Fruit fly (Drosophila melanogaster): ENCODE data around the gene cyc.

cyc gene

dm6 chr3L:19793438-19793998 is 22.2 kb downstream of the cyc start, which contains the start of the genes CG42637, Gyc76C and SREBP (continued):
- TF ChIP-seq Oaz (GFP tag; IDR thresholded peaks at IDR 0.05), result no peak
- TF ChIP-seq CG13424 (tag; optimal IDR thresholded peaks at IDR 0.05), result no peak
- TF ChIP-seq CG10431 (GFP tag; optimal IDR thresholded peaks at IDR 0.05), result peak; percentile 4
- TF ChIP-seq Ravus (GFP tag; IDR thresholded peaks at IDR 0.05), result no peak
- no peak for TF ChIP-seq CG32532 (GFP tag; IDR thresholded peaks at IDR 0.05)
- TF ChIP-seq CG33213 (GFP tag; optimal IDR thresholded peaks at IDR 0.05), result peak; percentile 82
- peak; percentile 32 for TF ChIP-seq grau (tag; optimal IDR thresholded peaks at IDR 0.05)
- no peak for TF ChIP-seq NfI (GFP tag; optimal IDR thresholded peaks at IDR 0.05)
- no peak for TF ChIP-seq dmrt99B (tag; optimal IDR thresholded peaks at IDR 0.05)
- no peak for TF ChIP-seq tin (GFP tag; optimal IDR thresholded peaks at IDR 0.05)
- TF ChIP-seq Nf-YA (GFP tag; IDR thresholded peaks at IDR 0.05), result no peak
- no peak for TF ChIP-seq tap (tag; optimal IDR thresholded peaks at IDR 0.05)
- TF ChIP-seq Hr39 (optimal IDR thresholded peaks at IDR 0.05), result no peak
- TF ChIP-seq CG8388 (GFP tag; optimal IDR thresholded peaks at IDR 0.05), result no peak
- no peak for TF ChIP-seq slou (GFP tag; optimal IDR thresholded peaks at IDR 0.05)
- peak; percentile 2 for TF ChIP-seq CG4424 (GFP tag; optimal IDR thresholded peaks at IDR 0.05)
- peak; percentile 44 for TF ChIP-seq MBD-R2 (GFP tag; IDR thresholded peaks at IDR 0.05)
- peak; percentile 2 for TF ChIP-seq CG18619 (GFP tag; optimal IDR thresholded peaks at IDR 0.05)
- TF ChIP-seq wdn (GFP tag; IDR thresholded peaks at IDR 0.05), result no peak
- TF ChIP-seq MESR4 (GFP tag; optimal IDR thresholded peaks at IDR 0.05), result no peak
- TF ChIP-seq CG12769 (tag; optimal IDR thresholded peaks at IDR 0.05), result no peak
- TF ChIP-seq jumu (GFP tag; optimal IDR thresholded peaks at IDR 0.05), result no peak
- TF ChIP-seq jing (GFP tag; optimal IDR thresholded peaks at IDR 0.05), result no peak
- no peak for TF ChIP-seq Fer3 (tag; optimal IDR thresholded peaks at IDR 0.05)
- TF ChIP-seq peb (GFP tag; IDR thresholded peaks at IDR 0.05), result no peak
- peak; percentile 77 for TF ChIP-seq vvl (GFP tag; IDR thresholded peaks at IDR 0.05)
- TF ChIP-seq tgo (GFP tag; IDR thresholded peaks at IDR 0.05), result no peak
- TF ChIP-seq CG8924 (tag; optimal IDR thresholded peaks at IDR 0.05), result peak; percentile 60
- TF ChIP-seq CG2712 (tag; optimal IDR thresholded peaks at IDR 0.05), result peak; percentile 49
- TF ChIP-seq CG31365 (tag; optimal IDR thresholded peaks at IDR 0.05), result no peak
- peak; percentile 9; the same call in 1 of the 2 replicates for TF ChIP-seq CG10366 (GFP tag; IDR thresholded peaks at IDR 0.05)
- peak; percentile 4 for TF ChIP-seq Sry-δ (GFP tag; optimal IDR thresholded peaks at IDR 0.05)
- TF ChIP-seq knrl (GFP tag; IDR thresholded peaks at IDR 0.05; ENCODE audit: partially characterized antibody), result peak; percentile 56; the same call in 2 of the 3 replicates
- TF ChIP-seq CG6791 (GFP tag; IDR thresholded peaks at IDR 0.05; ENCODE audit: partially characterized antibody), result peak; percentile 70; the same call in 1 of the 3 replicates
- peak; percentile 30 for TF ChIP-seq Dek (tag; optimal IDR thresholded peaks at IDR 0.05)
- TF ChIP-seq Stat92E (GFP tag; optimal IDR thresholded peaks at IDR 0.05), result peak in 1 of 3 experiments; percentile 65
- TF ChIP-seq Nf-YC (tag; optimal IDR thresholded peaks at IDR 0.05), result peak; percentile 93
- no peak for TF ChIP-seq CG2678 (tag; optimal IDR thresholded peaks at IDR 0.05)
- TF ChIP-seq hth (optimal IDR thresholded peaks at IDR 0.05), result no peak
- peak; percentile 28 for TF ChIP-seq ewg (GFP tag; optimal IDR thresholded peaks at IDR 0.05)
- TF ChIP-seq fu2 (GFP tag; optimal IDR thresholded peaks at IDR 0.05), result no peak
- peak; percentile 98 for TF ChIP-seq CG7928 (GFP tag; optimal IDR thresholded peaks at IDR 0.05)
- TF ChIP-seq Dll (GFP tag; IDR thresholded peaks at IDR 0.05; ENCODE audit: partially characterized antibody), result no peak
- TF ChIP-seq CoRest (tag; optimal IDR thresholded peaks at IDR 0.05), result peak; percentile 31
- no peak for TF ChIP-seq gt (GFP tag; IDR thresholded peaks at IDR 0.05)
- TF ChIP-seq HHEX (GFP tag; optimal IDR thresholded peaks at IDR 0.05), result no peak
- TF ChIP-seq Rx (GFP tag; IDR thresholded peaks at IDR 0.05), result no peak
- peak; percentile 57 for TF ChIP-seq Bgb (GFP tag; IDR thresholded peaks at IDR 0.05; ENCODE audit: partially characterized antibody)
- TF ChIP-seq pb (GFP tag; optimal IDR thresholded peaks at IDR 0.05), result peak; percentile 13
- TF ChIP-seq CG1792 (GFP tag; optimal IDR thresholded peaks at IDR 0.05), result no peak
- no peak for TF ChIP-seq Fer1 (GFP tag; optimal IDR thresholded peaks at IDR 0.05)
